Fruit fly (Drosophila melanogaster): ENCODE data around the gene CG14132.
A peak's percentile ranks its signal among the peaks of the same experiment; 100 is the strongest.

The CG14132 gene

dm6 chr3L:11707978-11708632 lies 7.0 kb downstream of the CG14132 start, which contains the start of gene CG11658 (continued):
- TF ChIP-seq CG13287 (GFP tag; IDR thresholded peaks at IDR 0.05; ENCODE audit: partially characterized antibody) (peak; percentile 46), CG7556 (GFP tag; optimal IDR thresholded peaks at IDR 0.05) (peak; percentile 13), CG10979 (tag; optimal IDR thresholded peaks at IDR 0.05) (no peak), CG34224 (GFP tag; IDR thresholded peaks at IDR 0.05; ENCODE audit: partially characterized antibody) (peak; percentile 76), Rx (GFP tag; IDR thresholded peaks at IDR 0.05) (no peak), repo (GFP tag; optimal IDR thresholded peaks at IDR 0.05) (no peak), nerfin-2 (GFP tag; IDR thresholded peaks at IDR 0.05; ENCODE audit: partially characterized antibody) (peak; percentile 59; the same call in 1 of the 2 replicates), Lhr (GFP tag; optimal IDR thresholded peaks at IDR 0.05) (no peak), jumu (GFP tag; optimal IDR thresholded peaks at IDR 0.05) (no peak), CG2712 (tag; optimal IDR thresholded peaks at IDR 0.05) (no peak), CG10274 (GFP tag; optimal IDR thresholded peaks at IDR 0.05) (no peak), pnt (GFP tag; optimal IDR thresholded peaks at IDR 0.05) (no peak), gem (tag; optimal IDR thresholded peaks at IDR 0.05) (no peak), CG17912 (GFP tag; optimal IDR thresholded peaks at IDR 0.05) (no peak), CG9876 (GFP tag; optimal IDR thresholded peaks at IDR 0.05) (no peak), ro (GFP tag; IDR thresholded peaks at IDR 0.05) (no peak), CG17359 (tag; optimal IDR thresholded peaks at IDR 0.05) (peak; percentile 3), Dip2 (GFP tag; IDR thresholded peaks at IDR 0.05) (no peak), CG17385 (GFP tag; optimal IDR thresholded peaks at IDR 0.05) (no peak), shn (GFP tag; optimal IDR thresholded peaks at IDR 0.05) (no peak), ttk (GFP tag; IDR thresholded peaks at IDR 0.05) (no peak), Ets97D (GFP tag; optimal IDR thresholded peaks at IDR 0.05) (no peak), CG15269 (tag; optimal IDR thresholded peaks at IDR 0.05) (no peak), HmgZ (tag; optimal IDR thresholded peaks at IDR 0.05) (no peak), luna (GFP tag; optimal IDR thresholded peaks at IDR 0.05) (no peak), hb (GFP tag; IDR thresholded peaks at IDR 0.05; ENCODE audit: partially characterized antibody) (no peak), CG10959 (GFP tag; IDR thresholded peaks at IDR 0.05) (no peak), CG4730 (GFP tag; IDR thresholded peaks at IDR 0.05) (no peak), CG10462 (GFP tag; optimal IDR thresholded peaks at IDR 0.05) (no peak), dan (GFP tag; IDR thresholded peaks at IDR 0.05) (no peak), stwl (tag; optimal IDR thresholded peaks at IDR 0.05) (no peak), CG1024 (GFP tag; IDR thresholded peaks at IDR 0.05) (peak; percentile 7; the same call in 1 of the 2 replicates), Ets65A (GFP tag) (no peak), ems (GFP tag; optimal IDR thresholded peaks at IDR 0.05) (no peak), usp (GFP tag; optimal IDR thresholded peaks at IDR 0.05) (no peak), Jarid2 (GFP tag; optimal IDR thresholded peaks at IDR 0.05) (peak; percentile 82), Atf-2 (GFP tag; optimal IDR thresholded peaks at IDR 0.05) (no peak), NC2α (GFP tag; optimal IDR thresholded peaks at IDR 0.05) (no peak), Bdp1 (GFP tag; optimal IDR thresholded peaks at IDR 0.05) (no peak), CG16815 (GFP tag; optimal IDR thresholded peaks at IDR 0.05) (no peak), CG1603 (tag; optimal IDR thresholded peaks at IDR 0.05) (peak; percentile 9), Gug (GFP tag; IDR thresholded peaks at IDR 0.05) (peak; percentile 36; the same call in 3 of the 4 replicates), CG13775 (GFP tag; optimal IDR thresholded peaks at IDR 0.05) (no peak), H15 (GFP tag; IDR thresholded peaks at IDR 0.05) (no peak), CG1602 (GFP tag; optimal IDR thresholded peaks at IDR 0.05) (no peak), Sry-δ (GFP tag; optimal IDR thresholded peaks at IDR 0.05) (no peak), Bgb (GFP tag; IDR thresholded peaks at IDR 0.05; ENCODE audit: partially characterized antibody) (peak; percentile 26), CG9797 (GFP tag; optimal IDR thresholded peaks at IDR 0.05) (no peak), maf-S (GFP tag; optimal IDR thresholded peaks at IDR 0.05) (no peak), Drgx (GFP tag; IDR thresholded peaks at IDR 0.05) (peak; percentile 38; the same call in 1 of the 2 replicates), tup (GFP tag; optimal IDR thresholded peaks at IDR 0.05) (no peak)

Data from whole organism, embryonic.